Fruit fly (Drosophila melanogaster): ENCODE results near the gene D19B.

D19B gene

DNA sequence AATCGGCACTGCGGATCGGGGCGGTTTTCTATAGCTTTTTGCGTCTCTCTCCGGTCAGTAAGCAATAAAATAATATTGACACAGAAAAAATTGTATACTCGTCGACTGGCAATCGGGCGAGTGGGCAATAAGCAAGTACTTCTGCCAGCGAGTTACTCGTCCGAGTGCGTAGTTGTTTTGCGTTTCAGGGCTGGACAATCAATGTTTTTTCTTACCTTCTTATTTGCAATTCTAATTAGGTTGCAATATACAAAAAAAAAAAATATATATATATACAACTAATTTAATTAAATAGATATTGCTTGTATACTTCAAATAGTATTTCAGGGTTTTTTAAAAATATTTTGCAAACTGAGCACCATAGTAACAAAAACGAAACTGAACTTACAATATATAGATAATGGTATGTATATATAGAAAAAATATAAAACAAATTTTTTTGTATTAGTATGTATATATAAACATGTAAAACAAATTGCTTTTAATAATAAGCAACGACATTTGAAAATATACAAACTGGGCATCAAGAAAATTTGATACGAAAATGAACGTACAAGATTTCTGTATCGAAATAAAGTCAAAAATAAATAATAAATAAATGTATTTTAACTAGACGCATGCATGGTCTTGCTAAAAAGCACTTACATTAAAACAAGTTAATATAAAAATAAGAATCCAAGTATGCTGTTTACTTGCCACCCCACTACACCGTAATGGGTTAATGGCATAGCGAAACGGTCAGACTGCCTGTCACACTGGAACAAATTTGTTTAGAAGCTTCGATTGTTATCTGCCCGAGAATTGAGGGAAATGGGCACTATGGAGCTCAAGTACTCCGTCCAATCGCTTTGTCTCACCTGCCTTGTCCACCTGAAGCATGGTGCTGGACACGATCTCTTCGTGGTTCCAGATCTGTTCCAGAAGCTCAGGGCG lies 4.5 kb upstream of the D19B start, which contains the start of the genes D19A and CG7386 (continued):
- peak; percentile 28 for TF ChIP-seq CG17385 (GFP tag; optimal IDR thresholded peaks at IDR 0.05)
- TF ChIP-seq CG10267 (tag; optimal IDR thresholded peaks at IDR 0.05): peak; percentile 47
- no peak for TF ChIP-seq Hr78 (GFP tag; optimal IDR thresholded peaks at IDR 0.05)
- TF ChIP-seq pum (GFP tag; optimal IDR thresholded peaks at IDR 0.05): peak; percentile 28
- no peak for TF ChIP-seq zen2 (GFP tag; IDR thresholded peaks at IDR 0.05; ENCODE audit: partially characterized antibody)
- TF ChIP-seq CG14710 (tag; optimal IDR thresholded peaks at IDR 0.05): peak; percentile 47
- TF ChIP-seq CG7786 (GFP tag; optimal IDR thresholded peaks at IDR 0.05): peak; percentile 56
- TF ChIP-seq amos (GFP tag; IDR thresholded peaks at IDR 0.05; ENCODE audit: partially characterized antibody): peak; percentile 34; the same call in 1 of the 2 replicates
- no peak for TF ChIP-seq CG4854 (GFP tag; optimal IDR thresholded peaks at IDR 0.05)
- TF ChIP-seq CG31365 (tag; optimal IDR thresholded peaks at IDR 0.05): no peak
- peak; percentile 12 for TF ChIP-seq CG18619 (GFP tag; optimal IDR thresholded peaks at IDR 0.05)
- peak; percentile 16; the same call in 2 of the 3 replicates for TF ChIP-seq B-H1 (GFP tag; IDR thresholded peaks at IDR 0.05)
- TF ChIP-seq Bteb2 (GFP tag; optimal IDR thresholded peaks at IDR 0.05): peak; percentile 50
- TF ChIP-seq sob (GFP tag; IDR thresholded peaks at IDR 0.05): peak; percentile 70
- TF ChIP-seq CG4282 (GFP tag; optimal IDR thresholded peaks at IDR 0.05): no peak
- no peak for TF ChIP-seq ash1 (GFP tag; optimal IDR thresholded peaks at IDR 0.05)
- TF ChIP-seq CG18764 (GFP tag; optimal IDR thresholded peaks at IDR 0.05): peak; percentile 4
- TF ChIP-seq tio (GFP tag; optimal IDR thresholded peaks at IDR 0.05): no peak
- peak in 1 of 3 experiments; percentile 15 for TF ChIP-seq lola (GFP tag; optimal IDR thresholded peaks at IDR 0.05)
- peak; percentile 52; the same call in 1 of the 3 replicates for TF ChIP-seq CG11695 (GFP tag; IDR thresholded peaks at IDR 0.05)
- peak; percentile 47 for TF ChIP-seq Dek (tag; optimal IDR thresholded peaks at IDR 0.05)
- no peak for TF ChIP-seq ham (GFP tag; IDR thresholded peaks at IDR 0.05)
- TF ChIP-seq CG6175 (GFP tag; IDR thresholded peaks at IDR 0.05): no peak
- TF ChIP-seq Hmx (GFP tag; optimal IDR thresholded peaks at IDR 0.05): no peak
- peak; percentile 61 for TF ChIP-seq CG7839 (tag; optimal IDR thresholded peaks at IDR 0.05)
- TF ChIP-seq ewg (GFP tag; optimal IDR thresholded peaks at IDR 0.05): peak; percentile 23
- TF ChIP-seq Ets97D (GFP tag; optimal IDR thresholded peaks at IDR 0.05): peak; percentile 57
- TF ChIP-seq sc (optimal IDR thresholded peaks at IDR 0.05): no peak
- TF ChIP-seq sc (GFP tag; optimal IDR thresholded peaks at IDR 0.05): no peak
- no peak for TF ChIP-seq nau (GFP tag; optimal IDR thresholded peaks at IDR 0.05)
- TF ChIP-seq HmgD (GFP tag; optimal IDR thresholded peaks at IDR 0.05): peak; percentile 62
- no peak for TF ChIP-seq tna (GFP tag; IDR thresholded peaks at IDR 0.05; ENCODE audit: partially characterized antibody)
- no peak for TF ChIP-seq ap (GFP tag; IDR thresholded peaks at IDR 0.05)
- TF ChIP-seq CG12155 (GFP tag; optimal IDR thresholded peaks at IDR 0.05): peak; percentile 100
- TF ChIP-seq croc (GFP tag; conservative IDR thresholded peaks at IDR 0.05): peak; percentile 14; the same call in 1 of the 3 replicates
- TF ChIP-seq pfk (GFP tag; optimal IDR thresholded peaks at IDR 0.05): no peak
- peak; percentile 50 for TF ChIP-seq shn (GFP tag; optimal IDR thresholded peaks at IDR 0.05)
- 0 out of 2 replicates have a peak, but pooled peaks have one; percentile 12 for TF ChIP-seq sna (GFP tag; IDR thresholded peaks at IDR 0.05; ENCODE audit: partially characterized antibody)
- peak; percentile 39 for TF ChIP-seq pnt (GFP tag; optimal IDR thresholded peaks at IDR 0.05)
- peak; percentile 64 for TF ChIP-seq chn (GFP tag; optimal IDR thresholded peaks at IDR 0.05)
- TF ChIP-seq zfh2 (GFP tag; optimal IDR thresholded peaks at IDR 0.05): peak; percentile 59
- TF ChIP-seq CG34376 (GFP tag; optimal IDR thresholded peaks at IDR 0.05): no peak
- TF ChIP-seq Ravus (GFP tag; IDR thresholded peaks at IDR 0.05): no peak
- TF ChIP-seq ranshi (GFP tag; IDR thresholded peaks at IDR 0.05): peak; percentile 53
- peak; percentile 22 for TF ChIP-seq Sry-δ (GFP tag; optimal IDR thresholded peaks at IDR 0.05)
- peak; percentile 38 for TF ChIP-seq CG33213 (GFP tag; optimal IDR thresholded peaks at IDR 0.05)
- no peak for TF ChIP-seq CG3163 (GFP tag; optimal IDR thresholded peaks at IDR 0.05)
- TF ChIP-seq odd (GFP tag; optimal IDR thresholded peaks at IDR 0.05): no peak

All from whole organism, embryonic.